Fruit fly (Drosophila melanogaster) whole organism, embryonic: ENCODE data around the gene Ankle2.

Source experiments
- Antp ChIP-seq: fragments of 200-800 bp; sonication (Bioruptor generic); optimal IDR thresholded peaks from 3 replicates; lab custom pipeline; 2016; ENCODE audit warnings: missing biosample characterization, missing genetic modification characterization
- Blimp-1 ChIP-seq: fragments of 200-800 bp; sonication (Bioruptor generic); optimal IDR thresholded peaks from 3 replicates; lab custom pipeline; 2018; ENCODE audit warnings: missing biosample characterization, missing genetic modification characterization, mild to moderate bottlenecking, moderate library complexity, missing genetic modification reagents
- Bteb2 ChIP-seq: fragments of 200-800 bp; sonication (Bioruptor generic); optimal IDR thresholded peaks from 2 replicates; lab custom pipeline; 2016; ENCODE audit warnings: missing biosample characterization, missing genetic modification characterization
- CG12104 ChIP-seq: fragments of 200-800 bp; sonication (Bioruptor generic); optimal IDR thresholded peaks from 3 replicates; lab custom pipeline; 2016; ENCODE audit warnings: missing biosample characterization, missing genetic modification characterization
- CG12769 ChIP-seq: fragments of 200-800 bp; sonication (Bioruptor generic); optimal IDR thresholded peaks from 2 replicates; lab custom pipeline; 2019; ENCODE audit warnings: missing biosample characterization, mild to moderate bottlenecking, missing genetic modification characterization, moderate library complexity
- CG14965 ChIP-seq: fragments of 200-800 bp; sonication (Bioruptor generic); optimal IDR thresholded peaks from 2 replicates; lab custom pipeline; 2016; ENCODE audit warnings: missing biosample characterization, missing genetic modification characterization, borderline replicate concordance
- CG16779 ChIP-seq: fragments of 200-800 bp; sonication (Bioruptor generic); IDR thresholded peaks from 2 replicates; pipeline ENCODE4 v1.3.6; 2022; ENCODE audit warnings: missing biosample characterization, missing genetic modification characterization
- CG17361 ChIP-seq: fragments of 200-800 bp; sonication (Bioruptor generic); IDR thresholded peaks from 3 replicates; pipeline ENCODE4 v1.3.6; 2022; ENCODE audit warnings: missing biosample characterization, missing genetic modification characterization
- CG18011 ChIP-seq: fragments of 200-800 bp; sonication (Bioruptor generic); optimal IDR thresholded peaks from 2 replicates; lab custom pipeline; 2017; ENCODE audit warnings: missing biosample characterization, missing genetic modification characterization, mild to moderate bottlenecking, moderate library complexity, missing genotype
- CG2120 ChIP-seq: fragments of 200-800 bp; sonication (Bioruptor generic); optimal IDR thresholded peaks from 3 replicates; lab custom pipeline; 2016; ENCODE audit warnings: missing biosample characterization, missing genetic modification characterization
- CG31441 ChIP-seq: fragments of 200-800 bp; sonication (Bioruptor generic); IDR thresholded peaks from 2 replicates; pipeline ENCODE4 v1.3.6; 2022; ENCODE audit warnings: missing biosample characterization, missing genetic modification characterization
- CG32532 ChIP-seq: fragments of 200-800 bp; sonication (Bioruptor generic); IDR thresholded peaks from 2 replicates; pipeline ENCODE4 v1.3.6; 2022; ENCODE audit warnings: missing biosample characterization, missing genetic modification characterization
- CG3281 ChIP-seq: fragments of 200-800 bp; sonication (Bioruptor generic); optimal IDR thresholded peaks from 3 replicates; lab custom pipeline; 2017; ENCODE audit warnings: missing biosample characterization, mild to moderate bottlenecking, missing genetic modification characterization
- CG3995 ChIP-seq: fragments of 200-800 bp; sonication (Bioruptor generic); optimal IDR thresholded peaks from 3 replicates; lab custom pipeline; 2016; ENCODE audit warnings: missing biosample characterization, missing genetic modification characterization
- CG4424 ChIP-seq: fragments of 200-800 bp; sonication (Bioruptor generic); optimal IDR thresholded peaks from 3 replicates; lab custom pipeline; 2016; ENCODE audit warnings: missing biosample characterization, missing genetic modification characterization
- CG4707 ChIP-seq: fragments of 200-800 bp; sonication (Bioruptor generic); optimal IDR thresholded peaks from 2 replicates; lab custom pipeline; 2018; ENCODE audit warnings: missing biosample characterization, mild to moderate bottlenecking, missing genetic modification characterization, moderate library complexity
- CG6813 ChIP-seq: fragments of 200-800 bp; sonication (Bioruptor generic); optimal IDR thresholded peaks from 2 replicates; lab custom pipeline; 2017; ENCODE audit warnings: missing biosample characterization, missing genetic modification characterization, mild to moderate bottlenecking, moderate library complexity, missing genetic modification reagents
- CG8089 ChIP-seq: fragments of 200-800 bp; sonication (Bioruptor generic); optimal IDR thresholded peaks from 3 replicates; lab custom pipeline; 2016; ENCODE audit warnings: missing biosample characterization, missing genetic modification characterization
- CG9876 ChIP-seq: fragments of 200-800 bp; sonication (Bioruptor generic); optimal IDR thresholded peaks from 2 replicates; lab custom pipeline; 2016; ENCODE audit warnings: missing biosample characterization, missing genetic modification characterization
- CTCF ChIP-seq: fragments of 200-800 bp; sonication (Bioruptor generic); optimal IDR thresholded peaks from 2 replicates; lab custom pipeline; 2017; ENCODE audit warnings: missing biosample characterization, mild to moderate bottlenecking, missing genetic modification characterization, moderate library complexity
- CoRest ChIP-seq: fragments of 200-800 bp; sonication (Bioruptor generic); optimal IDR thresholded peaks from 3 replicates; lab custom pipeline; 2018; ENCODE audit warnings: missing biosample characterization, mild to moderate bottlenecking, missing genetic modification characterization, moderate library complexity
- D ChIP-seq, 2 experiments: fragments of 200-800 bp in 1 of 2; fragments of >200 bp in 1 of 2; sonication (Bioruptor generic) in 1 of 2; optimal IDR thresholded peaks; 2 replicates in 1 of 2; 3 replicates in 1 of 2; lab custom pipeline; 2017; ENCODE audit warnings: mild to moderate bottlenecking in 1 of 2, missing biosample characterization in 1 of 2, missing genetic modification characterization in 1 of 2, missing genetic modification reagents in 1 of 2
- D19B ChIP-seq: fragments of 200-800 bp; sonication (Bioruptor generic); optimal IDR thresholded peaks from 2 replicates; lab custom pipeline; 2017; ENCODE audit warnings: missing biosample characterization, mild to moderate bottlenecking, missing genetic modification characterization
- Fer3 ChIP-seq: fragments of 200-800 bp; sonication (Bioruptor generic); optimal IDR thresholded peaks from 2 replicates; lab custom pipeline; 2018; ENCODE audit warnings: missing biosample characterization, mild to moderate bottlenecking, missing genetic modification characterization, moderate library complexity
- Hr78 ChIP-seq, 2 experiments: fragments of 200-800 bp in 1 of 2; fragments of >200 bp in 1 of 2; sonication (Bioruptor generic) in 1 of 2; optimal IDR thresholded peaks; 2 replicates each; lab custom pipeline; 2017 to 2019; ENCODE audit warnings: missing biosample characterization in 2 of 2, missing genetic modification characterization in 2 of 2, mild to moderate bottlenecking in 1 of 2, moderate library complexity in 1 of 2
- Neu2 ChIP-seq: fragments of 200-800 bp; sonication (Bioruptor generic); optimal IDR thresholded peaks from 3 replicates; lab custom pipeline; 2016; ENCODE audit warnings: missing biosample characterization, missing genetic modification characterization, borderline replicate concordance
- Nf-YB ChIP-seq: fragments of 200-800 bp; sonication (Bioruptor generic); optimal IDR thresholded peaks from 3 replicates; lab custom pipeline; 2019; ENCODE audit warnings: missing biosample characterization, mild to moderate bottlenecking, missing genetic modification characterization, moderate library complexity
- Opbp ChIP-seq: fragments of 200-800 bp; sonication (Bioruptor generic); IDR thresholded peaks from 3 replicates; pipeline ENCODE4 v1.3.6; 2022; ENCODE audit warnings: missing biosample characterization, missing genetic modification characterization; ENCODE audit not compliant: partially characterized antibody
- Pdp1 ChIP-seq, 2 experiments: fragments of 200-800 bp; sonication (Bioruptor generic); optimal IDR thresholded peaks; 3 replicates each; lab custom pipeline; 2016; ENCODE audit warnings: missing biosample characterization in 2 of 2, missing genetic modification characterization in 2 of 2, mild to moderate bottlenecking in 1 of 2, moderate library complexity in 1 of 2
- Scr ChIP-seq: fragments of 200-800 bp; sonication (Bioruptor generic); IDR thresholded peaks from 2 replicates; pipeline ENCODE4 v1.3.6; 2022; ENCODE audit warnings: missing biosample characterization, missing genetic modification characterization; ENCODE audit not compliant: partially characterized antibody
- Xrp1 ChIP-seq: fragments of 200-800 bp; sonication (Bioruptor generic); IDR thresholded peaks from 2 replicates; pipeline ENCODE4 v1.3.6; 2022; ENCODE audit warnings: missing biosample characterization, missing genetic modification characterization
- aop ChIP-seq: fragments of 200-800 bp; sonication (Bioruptor generic); IDR thresholded peaks from 2 replicates; pipeline ENCODE4 v1.3.6; 2022; ENCODE audit warnings: missing biosample characterization, missing genetic modification characterization
- ara ChIP-seq: fragments of 200-800 bp; sonication (Bioruptor generic); IDR thresholded peaks from 2 replicates; pipeline ENCODE4 v1.3.6; 2022; ENCODE audit warnings: missing biosample characterization, missing genetic modification characterization
- az2 ChIP-seq: fragments of 200-800 bp; sonication (Bioruptor generic); optimal IDR thresholded peaks from 3 replicates; lab custom pipeline; 2016; ENCODE audit warnings: missing biosample characterization, missing genetic modification characterization
- bsh ChIP-seq, 2 experiments: fragments of 200-800 bp; sonication (Bioruptor generic); optimal IDR thresholded peaks; 2 replicates each; lab custom pipeline; 2017 to 2018; ENCODE audit warnings: mild to moderate bottlenecking in 2 of 2, missing biosample characterization in 2 of 2, missing genetic modification characterization in 2 of 2, moderate library complexity in 1 of 2
- danr ChIP-seq: fragments of 200-800 bp; sonication (Bioruptor generic); IDR thresholded peaks from 2 replicates; pipeline ENCODE4 v1.3.6; 2022; ENCODE audit warnings: missing biosample characterization, missing genetic modification characterization
- dysf ChIP-seq: fragments of 200-800 bp; sonication (Bioruptor generic); IDR thresholded peaks from 3 replicates; pipeline ENCODE4 v1.3.6; 2022; ENCODE audit warnings: missing biosample characterization, missing genetic modification characterization
- gem ChIP-seq: fragments of 200-800 bp; sonication (Bioruptor generic); optimal IDR thresholded peaks from 2 replicates; lab custom pipeline; 2019; ENCODE audit warnings: missing biosample characterization, mild to moderate bottlenecking, missing genetic modification characterization, moderate library complexity
- ken ChIP-seq: fragments of 200-800 bp; sonication (Bioruptor generic); IDR thresholded peaks from 3 replicates; pipeline ENCODE4 v1.3.6; 2022; ENCODE audit warnings: missing biosample characterization, missing genetic modification characterization
- mld ChIP-seq: fragments of 200-800 bp; sonication (Bioruptor generic); IDR thresholded peaks from 3 replicates; pipeline ENCODE4 v1.3.6; 2022; ENCODE audit warnings: missing biosample characterization, missing genetic modification characterization; ENCODE audit not compliant: partially characterized antibody
- nom ChIP-seq: fragments of 200-800 bp; sonication (Bioruptor generic); optimal IDR thresholded peaks from 2 replicates; lab custom pipeline; 2017; ENCODE audit warnings: missing biosample characterization, missing genetic modification characterization, mild to moderate bottlenecking, moderate library complexity, missing genetic modification reagents
- otp ChIP-seq: fragments of 200-800 bp; sonication (Bioruptor generic); IDR thresholded peaks from 3 replicates; pipeline ENCODE4, ENCODE4 v1.3.6; 2022; ENCODE audit warnings: missing biosample characterization, missing genetic modification characterization
- run ChIP-seq: fragments of 200-800 bp; sonication (Bioruptor generic); optimal IDR thresholded peaks from 3 replicates; lab custom pipeline; 2018; ENCODE audit warnings: missing biosample characterization, mild to moderate bottlenecking, missing genetic modification characterization
- sens-2 ChIP-seq: fragments of 200-800 bp; sonication (Bioruptor generic); IDR thresholded peaks from 2 replicates; pipeline ENCODE4 v1.3.6; 2022; ENCODE audit warnings: missing biosample characterization, missing genetic modification characterization
- slou ChIP-seq: fragments of 200-800 bp; sonication (Bioruptor generic); optimal IDR thresholded peaks from 3 replicates; lab custom pipeline; 2016; ENCODE audit warnings: missing biosample characterization, missing genetic modification characterization
- slp2 ChIP-seq: fragments of 200-800 bp; sonication (Bioruptor generic); optimal IDR thresholded peaks from 2 replicates; lab custom pipeline; 2016; ENCODE audit warnings: missing biosample characterization, missing genetic modification characterization
- trem ChIP-seq: fragments of 200-800 bp; optimal IDR thresholded peaks from 3 replicates; lab custom pipeline; 2019; ENCODE audit warnings: missing biosample characterization, mild to moderate bottlenecking, missing genetic modification characterization, moderate library complexity
- yki ChIP-seq: fragments of >200 bp; optimal IDR thresholded peaks from 3 replicates; lab custom pipeline; 2018
- zen ChIP-seq: fragments of 200-800 bp; sonication (Bioruptor generic); optimal IDR thresholded peaks from 3 replicates; lab custom pipeline; 2018; ENCODE audit warnings: missing biosample characterization, mild to moderate bottlenecking, missing genetic modification characterization, moderate library complexity

Ankle2 gene

dm6 chrX:17531549-17532131 lies 47.4 kb downstream of the Ankle2 start (continued):
- TF ChIP-seq mld (no peak), CG16779 (GFP tag; lab: Robert Waterston, UW) (peak; percentile 77), Bteb2 (GFP tag; lab: Kevin White, UChicago) (no peak), CG9876 (GFP tag; lab: Kevin White, UChicago) (peak; percentile 60), Opbp (GFP tag; lab: Robert Waterston, UW) (peak; percentile 56; the same call in 1 of the 3 replicates), Fer3 (tag; lab: Kevin White, UChicago) (peak; percentile 51), Blimp-1 (GFP tag; lab: Kevin White, UChicago) (peak; percentile 8), CG4424 (GFP tag; lab: Kevin White, UChicago) (peak; percentile 50), CG32532 (peak; percentile 95), dysf (GFP tag; lab: Robert Waterston, UW) (peak; percentile 88), aop (GFP tag; lab: Robert Waterston, UW) (peak; percentile 76), CG6813 (GFP tag; lab: Kevin White, UChicago) (peak; percentile 18), CG4707 (GFP tag; lab: Kevin White, UChicago) (no peak), Nf-YB (no peak), Hr78 (GFP tag; optimal IDR thresholded peaks at IDR 0.05; lab: Kevin White, UChicago) (no peak), ara (GFP tag; lab: Robert Waterston, UW) (peak; percentile 68), gem (peak; percentile 49), slou (GFP tag; lab: Kevin White, UChicago) (no peak), danr (GFP tag; lab: Robert Waterston, UW) (peak; percentile 36), slp2 (GFP tag; lab: Kevin White, UChicago) (peak; percentile 57), otp (GFP tag; lab: Robert Waterston, UW) (peak; percentile 91), D (optimal IDR thresholded peaks at IDR 0.05; lab: Kevin White, UChicago) (no peak), D (GFP tag; optimal IDR thresholded peaks at IDR 0.05; lab: Kevin White, UChicago) (peak; percentile 55), ken (GFP tag; lab: Robert Waterston, UW) (peak; percentile 87), az2 (GFP tag; lab: Kevin White, UChicago) (peak; percentile 50), CG12104 (no peak), CG8089 (peak; percentile 72), CG14965 (GFP tag; lab: Kevin White, UChicago) (no peak), Antp (GFP tag; lab: Kevin White, UChicago) (peak; percentile 77), CG3995 (no peak), CG3281 (GFP tag; lab: Kevin White, UChicago) (no peak), Pdp1 (GFP tag; optimal IDR thresholded peaks at IDR 0.05; lab: Kevin White, UChicago) (peak; percentile 57 to 58), CoRest (tag; lab: Kevin White, UChicago) (peak; percentile 40), Scr (GFP tag; lab: Robert Waterston, UW) (no peak), sens-2 (peak; percentile 83), D19B (GFP tag; lab: Kevin White, UChicago) (no peak), run (tag; lab: Kevin White, UChicago) (no peak), nom (GFP tag; lab: Kevin White, UChicago) (peak; percentile 100), bsh (GFP tag; optimal IDR thresholded peaks at IDR 0.05; lab: Kevin White, UChicago) (peak; percentile 57 to 99), CG18011 (GFP tag; lab: Kevin White, UChicago) (no peak), CG31441 (GFP tag; lab: Robert Waterston, UW) (0 out of 2 replicates have a peak, but pooled peaks have one; percentile 17), CTCF (GFP tag; lab: Kevin White, UChicago) (peak; percentile 98), CG17361 (peak; percentile 76; the same call in 2 of the 3 replicates), Neu2 (GFP tag; lab: Kevin White, UChicago) (no peak), trem (tag; lab: Kevin White, UChicago) (no peak), CG12769 (tag; lab: Kevin White, UChicago) (peak; percentile 81), Xrp1 (GFP tag; lab: Robert Waterston, UW) (peak; percentile 27; the same call in 1 of the 2 replicates), zen (peak; percentile 36), CG2120 (GFP tag; lab: Kevin White, UChicago) (peak; percentile 49), yki (lab: Kevin White, UChicago) (no peak)
